Worm (Caenorhabditis elegans) whole organism, mixed stage, embryonic: ENCODE measurements around the gene cfap-20.

Experiments used
- M03D4.4 ChIP-seq: sonication (generic microtip); optimal IDR thresholded peaks from 2 replicates; lab custom pipeline; 2017; ENCODE audit warnings: mild to moderate bottlenecking, missing genetic modification characterization, missing compliant biosample characterization
- bed-3 ChIP-seq: fragments of 200-800 bp; sonication (Bioruptor generic); optimal IDR thresholded peaks from 3 replicates; lab custom pipeline; 2018; ENCODE audit warnings: mild to moderate bottlenecking, missing genetic modification characterization, moderate library complexity, missing compliant biosample characterization
- blmp-1 ChIP-seq: fragments of 150-350 bp; optimal IDR thresholded peaks from 2 replicates; lab custom pipeline; 2014; ENCODE audit warnings: missing biosample characterization, missing genetic modification characterization
- ceh-39 ChIP-seq: fragments of 150-350 bp; optimal IDR thresholded peaks from 2 replicates; lab custom pipeline; 2014; ENCODE audit warnings: missing biosample characterization, missing genetic modification characterization
- ceh-43 ChIP-seq: fragments of 200-800 bp; sonication (Bioruptor generic); optimal IDR thresholded peaks from 2 replicates; lab custom pipeline; 2018; ENCODE audit warnings: mild to moderate bottlenecking, missing genetic modification characterization, moderate library complexity, missing compliant biosample characterization
- ceh-83 ChIP-seq: fragments of 200-800 bp; sonication (Bioruptor generic); optimal IDR thresholded peaks from 2 replicates; lab custom pipeline; 2018; ENCODE audit warnings: mild to moderate bottlenecking, missing genetic modification characterization, missing compliant biosample characterization
- ces-1 ChIP-seq: fragments of 150-350 bp; optimal IDR thresholded peaks from 2 replicates; lab custom pipeline; 2014; ENCODE audit warnings: missing biosample characterization, missing genetic modification reagents, missing genetic modification characterization
- cnd-1 ChIP-seq: fragments of 200-800 bp; sonication (Bioruptor generic); optimal IDR thresholded peaks from 2 replicates; lab custom pipeline; 2018; ENCODE audit warnings: mild to moderate bottlenecking, missing genetic modification characterization, missing compliant biosample characterization
- drap-1 ChIP-seq: fragments of 200-800 bp; sonication (Bioruptor generic); optimal IDR thresholded peaks from 3 replicates; lab custom pipeline; 2018; ENCODE audit warnings: mild to moderate bottlenecking, missing genetic modification characterization, missing compliant biosample characterization
- elt-1 ChIP-seq: sonication (generic microtip); optimal IDR thresholded peaks from 2 replicates; lab custom pipeline; 2017; ENCODE audit warnings: missing genetic modification characterization, mild to moderate bottlenecking, missing compliant biosample characterization, antibody characterized with exemption, moderate library complexity, borderline replicate concordance; ENCODE audit not compliant: insufficient read depth
- elt-3 ChIP-seq: fragments of 150-350 bp; optimal IDR thresholded peaks from 2 replicates; lab custom pipeline; 2014; ENCODE audit warnings: missing biosample characterization, missing genetic modification characterization
- flh-1 ChIP-seq: fragments of 200-800 bp; sonication (Bioruptor generic); optimal IDR thresholded peaks from 2 replicates; lab custom pipeline; 2018; ENCODE audit warnings: mild to moderate bottlenecking, missing genetic modification characterization, moderate library complexity, missing compliant biosample characterization
- ham-2 ChIP-seq: fragments of 200-800 bp; sonication (Bioruptor generic); optimal IDR thresholded peaks from 2 replicates; lab custom pipeline; 2018; ENCODE audit warnings: mild to moderate bottlenecking, missing genetic modification characterization, missing compliant biosample characterization
- hlh-1 ChIP-seq: fragments of 150-350 bp; optimal IDR thresholded peaks from 2 replicates; lab custom pipeline; 2014; ENCODE audit warnings: missing biosample characterization, missing genetic modification reagents, missing genetic modification characterization
- lin-13 ChIP-seq: fragments of 150-350 bp; optimal IDR thresholded peaks from 2 replicates; lab custom pipeline; 2014; ENCODE audit warnings: missing biosample characterization, missing genetic modification characterization
- lin-32 ChIP-seq: fragments of 200-800 bp; sonication (Bioruptor generic); optimal IDR thresholded peaks from 2 replicates; lab custom pipeline; 2018; ENCODE audit warnings: mild to moderate bottlenecking, missing genetic modification characterization, missing compliant biosample characterization
- lsy-2 ChIP-seq: fragments of 150-350 bp; optimal IDR thresholded peaks from 2 replicates; lab custom pipeline; 2014; ENCODE audit warnings: missing biosample characterization, missing genetic modification characterization
- mab-5 ChIP-seq: fragments of 150-350 bp; optimal IDR thresholded peaks from 2 replicates; lab custom pipeline; 2014; ENCODE audit warnings: missing biosample characterization, missing genetic modification characterization
- mep-1 ChIP-seq: fragments of 150-350 bp; optimal IDR thresholded peaks from 2 replicates; lab custom pipeline; 2017; ENCODE audit warnings: missing biosample characterization, missing genetic modification reagents, missing genetic modification characterization, inconsistent platforms
- mls-2 ChIP-seq: sonication (generic microtip); optimal IDR thresholded peaks from 2 replicates; lab custom pipeline; 2016; ENCODE audit warnings: mild to moderate bottlenecking, missing genetic modification characterization, moderate library complexity, missing compliant biosample characterization
- nhr-12 ChIP-seq: fragments of 150-350 bp; optimal IDR thresholded peaks from 2 replicates; lab custom pipeline; 2014; ENCODE audit warnings: missing biosample characterization, missing genetic modification characterization
- nhr-2 ChIP-seq: fragments of 150-350 bp; optimal IDR thresholded peaks from 2 replicates; lab custom pipeline; 2014; ENCODE audit warnings: missing biosample characterization, missing genetic modification characterization
- nhr-237 ChIP-seq: fragments of 150-350 bp; optimal IDR thresholded peaks from 2 replicates; lab custom pipeline; 2014; ENCODE audit warnings: missing biosample characterization, missing genetic modification characterization
- nhr-28 ChIP-seq: fragments of 150-350 bp; optimal IDR thresholded peaks from 2 replicates; lab custom pipeline; 2014; ENCODE audit warnings: missing biosample characterization, missing genetic modification characterization
- nhr-76 ChIP-seq: sonication (generic microtip); optimal IDR thresholded peaks from 2 replicates; lab custom pipeline; 2017; ENCODE audit warnings: missing biosample characterization, missing genetic modification characterization
- pha-4 ChIP-seq: fragments of 150-350 bp; optimal IDR thresholded peaks from 2 replicates; lab custom pipeline; 2018; ENCODE audit warnings: missing biosample characterization, missing genetic modification reagents, missing genetic modification characterization
- sem-2 ChIP-seq: fragments of 200-800 bp; sonication (Bioruptor generic); optimal IDR thresholded peaks from 2 replicates; lab custom pipeline; 2018; ENCODE audit warnings: mild to moderate bottlenecking, missing genetic modification characterization, missing compliant biosample characterization
- snpc-4 ChIP-seq: fragments of 150-350 bp; optimal IDR thresholded peaks from 2 replicates; lab custom pipeline; 2014; ENCODE audit warnings: missing biosample characterization, missing genetic modification characterization
- sptf-1 ChIP-seq: sonication (generic microtip); optimal IDR thresholded peaks from 2 replicates; lab custom pipeline; 2017; ENCODE audit warnings: mild to moderate bottlenecking, missing genetic modification characterization, moderate library complexity, missing compliant biosample characterization
- tbx-8 ChIP-seq: fragments of 200-800 bp; sonication (Bioruptor generic); optimal IDR thresholded peaks from 2 replicates; lab custom pipeline; 2018; ENCODE audit warnings: mild to moderate bottlenecking, missing genetic modification characterization, moderate library complexity, missing compliant biosample characterization
- unc-120 ChIP-seq: sonication (generic microtip); optimal IDR thresholded peaks from 2 replicates; lab custom pipeline; 2017; ENCODE audit warnings: missing genetic modification characterization, missing compliant biosample characterization; ENCODE audit not compliant: poor library complexity, severe bottlenecking
- unc-39 ChIP-seq: fragments of 150-350 bp; optimal IDR thresholded peaks from 2 replicates; lab custom pipeline; 2014; ENCODE audit warnings: missing biosample characterization, missing genetic modification characterization
- unc-62 ChIP-seq: fragments of 150-350 bp; optimal IDR thresholded peaks from 2 replicates; lab custom pipeline; 2014; ENCODE audit warnings: missing biosample characterization, missing genetic modification reagents, missing genetic modification characterization
- zip-8 ChIP-seq: fragments of 150-350 bp; optimal IDR thresholded peaks from 2 replicates; lab custom pipeline; 2014; ENCODE audit warnings: missing biosample characterization, missing genetic modification characterization
- ztf-11 ChIP-seq: fragments of 150-350 bp; optimal IDR thresholded peaks from 2 replicates; lab custom pipeline; 2014; ENCODE audit warnings: missing biosample characterization, missing genetic modification characterization

The cfap-20 gene

ce11 chrIII:3537401-3537800 is at the start of gene cfap-20:
TSS of gene cfap-20 (minus strand) at chrIII:3537501.
- TF ChIP-seq cnd-1 (tag; lab: Kevin White, UChicago), result no peak
- no peak for TF ChIP-seq ham-2
- TF ChIP-seq tbx-8 (GFP tag; lab: Kevin White, UChicago), result no peak
- TF ChIP-seq blmp-1 (tag; lab: Kevin White, UChicago), result no peak
- no peak for TF ChIP-seq hlh-1 (tag; lab: Kevin White, UChicago)
- no peak for TF ChIP-seq sptf-1 (tag; lab: Kevin White, UChicago)
- TF ChIP-seq unc-62 (GFP tag; lab: Kevin White, UChicago), result no peak

- TF ChIP-seq drap-1 (GFP tag; lab: Kevin White, UChicago) (no peak), bed-3 (GFP tag; lab: Kevin White, UChicago) (no peak), lin-13 (tag; lab: Kevin White, UChicago) (no peak), pha-4 (no peak), ceh-39 (tag; lab: Kevin White, UChicago) (no peak), sptf-1 (tag; lab: Kevin White, UChicago) (no peak), M03D4.4 (tag; lab: Kevin White, UChicago) (no peak), hlh-1 (tag; lab: Kevin White, UChicago) (no peak), unc-39 (no peak), mep-1 (tag; lab: Kevin White, UChicago) (no peak), cnd-1 (tag; lab: Kevin White, UChicago) (no peak), ceh-83 (GFP tag; lab: Kevin White, UChicago) (no peak), nhr-2 (tag; lab: Kevin White, UChicago) (peak; percentile 51), lin-32 (GFP tag; lab: Kevin White, UChicago) (no peak), tbx-8 (GFP tag; lab: Kevin White, UChicago) (no peak), unc-120 (peak; percentile 82), elt-1 (no peak), flh-1 (GFP tag; lab: Kevin White, UChicago) (no peak), mab-5 (no peak), mls-2 (tag; lab: Kevin White, UChicago) (peak; percentile 45), ces-1 (GFP tag; lab: Kevin White, UChicago) (peak; percentile 38), ceh-43 (GFP tag; lab: Kevin White, UChicago) (no peak), snpc-4 (tag; lab: Kevin White, UChicago) (no peak), ham-2 (peak; percentile 3), blmp-1 (tag; lab: Kevin White, UChicago) (no peak), elt-3 (no peak), sem-2 (no peak), ztf-11 (no peak), nhr-28 (no peak), nhr-237 (tag; lab: Kevin White, UChicago) (no peak), zip-8 (tag; lab: Kevin White, UChicago) (no peak), nhr-76 (no peak), lsy-2 (tag; lab: Kevin White, UChicago) (peak; percentile 4), nhr-12 (no peak), unc-62 (GFP tag; lab: Kevin White, UChicago) (peak; percentile 23)
Observed at ce11 chrIII:3583341-3583740, 46.0 kb upstream of the cfap-20 start.

ce11 chrIII:3581636-3582035 is 44.3 kb upstream of the cfap-20 start, which contains the start of gene C48D5.3:
TSS of gene C48D5.3 (minus strand) at chrIII:3581736.
- TF ChIP-seq unc-62 (GFP tag; lab: Kevin White, UChicago), result no peak
- TF ChIP-seq elt-1, result no peak
- TF ChIP-seq mls-2 (tag; lab: Kevin White, UChicago), result no peak
- TF ChIP-seq sptf-1 (tag; lab: Kevin White, UChicago), result no peak
- TF ChIP-seq unc-120, result no peak
- no peak for TF ChIP-seq snpc-4 (tag; lab: Kevin White, UChicago)
- no peak for TF ChIP-seq lin-13 (tag; lab: Kevin White, UChicago)
- TF ChIP-seq flh-1 (GFP tag; lab: Kevin White, UChicago), result no peak
- TF ChIP-seq drap-1 (GFP tag; lab: Kevin White, UChicago), result no peak
- TF ChIP-seq mab-5, result no peak
- TF ChIP-seq mep-1 (tag; lab: Kevin White, UChicago), result no peak
- no peak for TF ChIP-seq ceh-83 (GFP tag; lab: Kevin White, UChicago)

ce11 chrIII:3573281-3573680 is 36.0 kb upstream of the cfap-20 start, which contains the start of gene nhr-6:
TSS of gene nhr-6 (plus strand) at chrIII:3573581.
- TF ChIP-seq ces-1 (GFP tag; lab: Kevin White, UChicago), result no peak
- no peak for TF ChIP-seq mab-5
- TF ChIP-seq lsy-2 (tag; lab: Kevin White, UChicago), result no peak
- TF ChIP-seq elt-3, result no peak
- no peak for TF ChIP-seq pha-4
- TF ChIP-seq unc-62 (GFP tag; lab: Kevin White, UChicago), result no peak
- no peak for TF ChIP-seq lin-13 (tag; lab: Kevin White, UChicago)
- no peak for TF ChIP-seq flh-1 (GFP tag; lab: Kevin White, UChicago)
- TF ChIP-seq nhr-12, result no peak
- TF ChIP-seq nhr-237 (tag; lab: Kevin White, UChicago), result no peak
- no peak for TF ChIP-seq sem-2
- TF ChIP-seq unc-39, result no peak
- no peak for TF ChIP-seq unc-120
